Fruit fly (Drosophila melanogaster) whole organism, embryonic: ENCODE measurements around the gene CG6843.

ENCODE experiments used
- Adf1 ChIP-seq: fragments of 200-800 bp; sonication (Bioruptor generic); IDR thresholded peaks from 2 replicates; pipeline ENCODE4 v1.3.6; 2022; ENCODE audit warnings: missing biosample characterization, missing genetic modification characterization
- Bgb ChIP-seq: fragments of 200-800 bp; sonication (Bioruptor generic); IDR thresholded peaks from 2 replicates; pipeline ENCODE4 v1.3.6; 2022; ENCODE audit warnings: missing biosample characterization, missing genetic modification characterization; ENCODE audit not compliant: partially characterized antibody
- CG10366 ChIP-seq: fragments of 200-800 bp; sonication (Bioruptor generic); IDR thresholded peaks from 2 replicates; pipeline ENCODE4 v1.3.6; 2022; ENCODE audit warnings: missing biosample characterization, missing genetic modification characterization
- CG10979 ChIP-seq: fragments of 200-800 bp; sonication (Bioruptor generic); optimal IDR thresholded peaks from 2 replicates; lab custom pipeline; 2018; ENCODE audit warnings: missing biosample characterization, mild to moderate bottlenecking, missing genetic modification characterization, moderate library complexity
- CG14710 ChIP-seq: fragments of 200-800 bp; sonication (Bioruptor generic); optimal IDR thresholded peaks from 3 replicates; lab custom pipeline; 2019; ENCODE audit warnings: missing biosample characterization, mild to moderate bottlenecking, missing genetic modification characterization, moderate library complexity
- CG15073 ChIP-seq: fragments of 200-800 bp; sonication (Bioruptor generic); optimal IDR thresholded peaks from 2 replicates; lab custom pipeline; 2016; ENCODE audit warnings: missing biosample characterization, missing genetic modification characterization
- CG15479 ChIP-seq: fragments of 200-800 bp; sonication (Bioruptor generic); optimal IDR thresholded peaks from 3 replicates; lab custom pipeline; 2019; ENCODE audit warnings: missing biosample characterization, mild to moderate bottlenecking, missing genetic modification characterization, moderate library complexity
- CG15514 ChIP-seq: fragments of 200-800 bp; sonication (Bioruptor generic); optimal IDR thresholded peaks from 3 replicates; lab custom pipeline; 2017; ENCODE audit warnings: missing biosample characterization, missing genetic modification characterization, mild to moderate bottlenecking, moderate library complexity, missing genetic modification reagents
- CG17802 ChIP-seq: fragments of 200-800 bp; sonication (Bioruptor generic); optimal IDR thresholded peaks from 2 replicates; lab custom pipeline; 2018; ENCODE audit warnings: missing biosample characterization, mild to moderate bottlenecking, missing genetic modification characterization, moderate library complexity
- CG17829 ChIP-seq: fragments of 200-800 bp; optimal IDR thresholded peaks from 2 replicates; lab custom pipeline; 2019; ENCODE audit warnings: missing biosample characterization, mild to moderate bottlenecking, missing genetic modification characterization, moderate library complexity
- CG2199 ChIP-seq: fragments of 200-800 bp; sonication (Bioruptor generic); IDR thresholded peaks from 3 replicates; pipeline ENCODE4 v1.3.6; 2022; ENCODE audit warnings: missing biosample characterization, missing genetic modification characterization
- CG31441 ChIP-seq: fragments of 200-800 bp; sonication (Bioruptor generic); IDR thresholded peaks from 2 replicates; pipeline ENCODE4 v1.3.6; 2022; ENCODE audit warnings: missing biosample characterization, missing genetic modification characterization
- CG32767 ChIP-seq: fragments of 200-800 bp; sonication (Bioruptor generic); IDR thresholded peaks from 2 replicates; pipeline ENCODE4 v1.3.6; 2022; ENCODE audit warnings: missing biosample characterization, missing genetic modification characterization
- CG34422 ChIP-seq: fragments of 200-800 bp; sonication (Bioruptor generic); IDR thresholded peaks from 3 replicates; pipeline ENCODE4 v1.3.6; 2022; ENCODE audit warnings: missing biosample characterization, missing genetic modification characterization
- CG3847 ChIP-seq: fragments of 200-800 bp; sonication (Bioruptor generic); IDR thresholded peaks from 2 replicates; pipeline ENCODE4 v1.3.6; 2022; ENCODE audit warnings: missing biosample characterization, missing genetic modification characterization
- CG4617 ChIP-seq: fragments of 200-800 bp; sonication (Bioruptor generic); optimal IDR thresholded peaks from 3 replicates; lab custom pipeline; 2016; ENCODE audit warnings: missing biosample characterization, missing genetic modification characterization, borderline replicate concordance
- CG7372 ChIP-seq: fragments of 200-800 bp; sonication (Bioruptor generic); IDR thresholded peaks from 2 replicates; pipeline ENCODE4 v1.3.6; 2022; ENCODE audit warnings: missing biosample characterization, missing genetic modification characterization
- CHES-1-like ChIP-seq: fragments of 200-800 bp; sonication (Bioruptor generic); optimal IDR thresholded peaks from 2 replicates; lab custom pipeline; 2016; ENCODE audit warnings: missing biosample characterization, missing genetic modification characterization
- CTCF ChIP-seq: fragments of 200-800 bp; sonication (Bioruptor generic); optimal IDR thresholded peaks from 2 replicates; lab custom pipeline; 2017; ENCODE audit warnings: missing biosample characterization, mild to moderate bottlenecking, missing genetic modification characterization, moderate library complexity
- D ChIP-seq, 2 experiments: fragments of 200-800 bp in 1 of 2; fragments of >200 bp in 1 of 2; sonication (Bioruptor generic) in 1 of 2; optimal IDR thresholded peaks; 2 replicates in 1 of 2; 3 replicates in 1 of 2; lab custom pipeline; 2017; ENCODE audit warnings: mild to moderate bottlenecking in 1 of 2, missing biosample characterization in 1 of 2, missing genetic modification characterization in 1 of 2, missing genetic modification reagents in 1 of 2
- Deaf1 ChIP-seq: fragments of 200-800 bp; optimal IDR thresholded peaks from 3 replicates; lab custom pipeline; 2019; ENCODE audit warnings: missing biosample characterization, mild to moderate bottlenecking, missing genetic modification characterization, moderate library complexity
- Doc3 ChIP-seq: fragments of 200-800 bp; sonication (Bioruptor generic); IDR thresholded peaks from 3 replicates; pipeline ENCODE4 v1.3.6; 2022; ENCODE audit warnings: missing biosample characterization, missing genetic modification characterization; ENCODE audit not compliant: partially characterized antibody
- Dref ChIP-seq: fragments of 200-800 bp; sonication (Bioruptor generic); IDR thresholded peaks from 2 replicates; pipeline ENCODE4 v1.3.6; 2022; ENCODE audit warnings: missing biosample characterization, missing genetic modification characterization
- Ets97D ChIP-seq: fragments of 200-800 bp; sonication (Bioruptor generic); optimal IDR thresholded peaks from 3 replicates; lab custom pipeline; 2016; ENCODE audit warnings: missing biosample characterization, missing genetic modification characterization
- HLH54F ChIP-seq: fragments of 200-800 bp; sonication (Bioruptor generic); optimal IDR thresholded peaks from 3 replicates; lab custom pipeline; 2016; ENCODE audit warnings: missing biosample characterization, missing genetic modification characterization
- HmgD ChIP-seq: fragments of 200-800 bp; sonication (Bioruptor generic); optimal IDR thresholded peaks from 3 replicates; lab custom pipeline; 2016; ENCODE audit warnings: missing biosample characterization, missing genetic modification characterization
- Hmr ChIP-seq: fragments of 200-800 bp; sonication (Bioruptor generic); optimal IDR thresholded peaks from 3 replicates; lab custom pipeline; 2017; ENCODE audit warnings: mild to moderate bottlenecking, missing biosample characterization, missing genetic modification reagents, missing genetic modification characterization
- Six4 ChIP-seq: fragments of 200-800 bp; sonication (Bioruptor generic); optimal IDR thresholded peaks from 2 replicates; lab custom pipeline; 2016; ENCODE audit warnings: missing biosample characterization, missing genetic modification characterization
- Sox102F ChIP-seq: fragments of 200-800 bp; sonication (Bioruptor generic); optimal IDR thresholded peaks from 2 replicates; lab custom pipeline; 2018; ENCODE audit warnings: missing biosample characterization, mild to moderate bottlenecking, missing genetic modification characterization, moderate library complexity
- Tbp ChIP-seq: fragments of >200 bp; optimal IDR thresholded peaks from 2 replicates; lab custom pipeline; 2018; ENCODE audit warnings: missing biosample characterization, missing genetic modification characterization
- cad ChIP-seq: fragments of >200 bp; optimal IDR thresholded peaks from 2 replicates; lab custom pipeline; 2017; ENCODE audit warnings: missing biosample characterization, missing genetic modification characterization
- cato ChIP-seq: fragments of 200-800 bp; sonication (Bioruptor generic); optimal IDR thresholded peaks from 2 replicates; lab custom pipeline; 2016; ENCODE audit warnings: missing biosample characterization, missing genetic modification characterization, borderline replicate concordance
- caup ChIP-seq: fragments of 200-800 bp; sonication (Bioruptor generic); optimal IDR thresholded peaks from 3 replicates; lab custom pipeline; 2017; ENCODE audit warnings: missing biosample characterization, mild to moderate bottlenecking, missing genetic modification characterization, moderate library complexity; ENCODE audit not compliant: severe bottlenecking
- cg ChIP-seq: fragments of 200-800 bp; sonication (Bioruptor generic); optimal IDR thresholded peaks from 3 replicates; lab custom pipeline; 2019; ENCODE audit warnings: missing biosample characterization, mild to moderate bottlenecking, missing genetic modification characterization, moderate library complexity
- crol ChIP-seq: fragments of 200-800 bp; sonication (Bioruptor generic); IDR thresholded peaks from 2 replicates; pipeline ENCODE4 v1.3.6; 2022; ENCODE audit warnings: missing biosample characterization, missing genetic modification characterization
- fru ChIP-seq: fragments of >200 bp; optimal IDR thresholded peaks from 2 replicates; lab custom pipeline; 2017
- gro ChIP-seq: fragments of 200-800 bp; sonication (Bioruptor generic); optimal IDR thresholded peaks from 2 replicates; lab custom pipeline; 2016; ENCODE audit warnings: missing biosample characterization, missing genetic modification characterization
- hbn ChIP-seq: fragments of 200-800 bp; sonication (Bioruptor generic); IDR thresholded peaks from 2 replicates; pipeline ENCODE4 v1.3.6; 2022; ENCODE audit warnings: missing biosample characterization, missing genetic modification characterization; ENCODE audit not compliant: partially characterized antibody
- jing ChIP-seq: fragments of 200-800 bp; sonication (Bioruptor generic); optimal IDR thresholded peaks from 2 replicates; lab custom pipeline; 2018; ENCODE audit warnings: missing biosample characterization, mild to moderate bottlenecking, missing genetic modification characterization
- kni ChIP-seq: fragments of 200-800 bp; sonication (Bioruptor generic); optimal IDR thresholded peaks from 3 replicates; lab custom pipeline; 2017; ENCODE audit warnings: mild to moderate bottlenecking, missing biosample characterization, missing genetic modification reagents, missing genetic modification characterization
- knrl ChIP-seq: fragments of 200-800 bp; sonication (Bioruptor generic); IDR thresholded peaks from 3 replicates; pipeline ENCODE4 v1.3.6; 2022; ENCODE audit warnings: missing biosample characterization, missing genetic modification characterization; ENCODE audit not compliant: partially characterized antibody
- mld ChIP-seq: fragments of 200-800 bp; sonication (Bioruptor generic); IDR thresholded peaks from 3 replicates; pipeline ENCODE4 v1.3.6; 2022; ENCODE audit warnings: missing biosample characterization, missing genetic modification characterization; ENCODE audit not compliant: partially characterized antibody
- pnt ChIP-seq: fragments of 200-800 bp; sonication (Bioruptor generic); optimal IDR thresholded peaks from 3 replicates; lab custom pipeline; 2016; ENCODE audit warnings: missing biosample characterization, missing genetic modification characterization
- pros ChIP-seq: fragments of 200-800 bp; sonication (Bioruptor generic); optimal IDR thresholded peaks from 3 replicates; lab custom pipeline; 2019; ENCODE audit warnings: missing biosample characterization, mild to moderate bottlenecking, missing genetic modification characterization, moderate library complexity
- pzg ChIP-seq: fragments of 200-800 bp; sonication (Bioruptor generic); optimal IDR thresholded peaks from 3 replicates; lab custom pipeline; 2018; ENCODE audit warnings: missing biosample characterization, mild to moderate bottlenecking, missing genetic modification characterization, moderate library complexity
- sd ChIP-seq: fragments of 200-800 bp; sonication (Bioruptor generic); optimal IDR thresholded peaks from 3 replicates; lab custom pipeline; 2018; ENCODE audit warnings: missing biosample characterization, mild to moderate bottlenecking, missing genetic modification characterization, moderate library complexity
- seq ChIP-seq: fragments of 200-800 bp; sonication (Bioruptor generic); IDR thresholded peaks from 2 replicates; pipeline ENCODE4 v1.3.6; 2022; ENCODE audit warnings: missing biosample characterization, missing genetic modification characterization
- sim ChIP-seq: fragments of 200-800 bp; sonication (Bioruptor generic); IDR thresholded peaks from 2 replicates; pipeline ENCODE4 v1.3.6; 2022; ENCODE audit warnings: missing biosample characterization, missing genetic modification characterization
- sqz ChIP-seq: fragments of 200-800 bp; sonication (Bioruptor generic); optimal IDR thresholded peaks from 3 replicates; lab custom pipeline; 2018; ENCODE audit warnings: missing biosample characterization, mild to moderate bottlenecking, missing genetic modification characterization
- trem ChIP-seq: fragments of 200-800 bp; optimal IDR thresholded peaks from 3 replicates; lab custom pipeline; 2019; ENCODE audit warnings: missing biosample characterization, mild to moderate bottlenecking, missing genetic modification characterization, moderate library complexity
- wek ChIP-seq: fragments of 200-800 bp; sonication (Bioruptor generic); optimal IDR thresholded peaks from 3 replicates; lab custom pipeline; 2018; ENCODE audit warnings: missing biosample characterization, mild to moderate bottlenecking, missing genetic modification characterization, moderate library complexity
- yki ChIP-seq: fragments of >200 bp; optimal IDR thresholded peaks from 3 replicates; lab custom pipeline; 2018

Gene CG6843

dm6 chr3L:18901411-18901810 lies at the start of gene CG6843, which contains the start of gene arx (continued):
- TF ChIP-seq pzg (GFP tag; lab: Kevin White, UChicago) (peak; percentile 84), hbn (GFP tag; lab: Robert Waterston, UW) (peak; percentile 90), CTCF (GFP tag; lab: Kevin White, UChicago) (peak; percentile 4), CHES-1-like (GFP tag; lab: Kevin White, UChicago) (peak; percentile 40), sim (no peak), CG32767 (GFP tag; lab: Robert Waterston, UW) (no peak), CG7372 (GFP tag; lab: Robert Waterston, UW) (no peak), CG3847 (GFP tag; lab: Robert Waterston, UW) (peak; percentile 52; the same call in 1 of the 2 replicates), mld (peak; percentile 85; the same call in 2 of the 3 replicates), Doc3 (GFP tag; lab: Robert Waterston, UW) (peak; percentile 87), Deaf1 (tag; lab: Kevin White, UChicago) (no peak), CG15514 (peak; percentile 51), yki (lab: Kevin White, UChicago) (no peak), cato (GFP tag; lab: Kevin White, UChicago) (no peak), CG17829 (peak; percentile 23), HLH54F (GFP tag; lab: Kevin White, UChicago) (no peak), CG15479 (no peak), CG10979 (peak; percentile 9), Six4 (GFP tag; lab: Kevin White, UChicago) (no peak), CG14710 (peak; percentile 47), Ets97D (peak; percentile 55), wek (GFP tag; lab: Kevin White, UChicago) (no peak), gro (GFP tag; lab: Kevin White, UChicago) (peak; percentile 61), pnt (no peak), Dref (peak; percentile 86), trem (peak; percentile 70), knrl (peak; percentile 91), CG4617 (peak; percentile 90)

dm6 chr3L:18852223-18852622 lies 49.2 kb upstream of the CG6843 start:
- TF ChIP-seq Bgb (GFP tag; lab: Robert Waterston, UW) (no peak), wek (GFP tag; lab: Kevin White, UChicago) (no peak), cg (peak; percentile 51), CG34422 (GFP tag; lab: Robert Waterston, UW) (no peak), seq (GFP tag; lab: Robert Waterston, UW) (peak; percentile 52; the same call in 1 of the 2 replicates), sqz (GFP tag; lab: Kevin White, UChicago) (peak; percentile 25), crol (GFP tag; lab: Robert Waterston, UW) (peak; percentile 80), D (optimal IDR thresholded peaks at IDR 0.05; lab: Kevin White, UChicago) (no peak), D (GFP tag; optimal IDR thresholded peaks at IDR 0.05; lab: Kevin White, UChicago) (peak; percentile 32), CG10366 (GFP tag; lab: Robert Waterston, UW) (no peak), trem (no peak), sd (no peak), caup (GFP tag; lab: Kevin White, UChicago) (no peak), CG17802 (no peak), CG2199 (GFP tag; lab: Robert Waterston, UW) (0 out of 3 replicates have a peak, but pooled peaks have one; percentile 74), CG31441 (GFP tag; lab: Robert Waterston, UW) (no peak), Hmr (GFP tag; lab: Kevin White, UChicago) (no peak), Adf1 (GFP tag; lab: Robert Waterston, UW) (no peak), Tbp (GFP tag; lab: Kevin White, UChicago) (no peak), fru (lab: Kevin White, UChicago) (no peak), cad (GFP tag; lab: Kevin White, UChicago) (no peak), Dref (no peak), kni (GFP tag; lab: Kevin White, UChicago) (peak; percentile 7), HmgD (no peak), CG15073 (GFP tag; lab: Kevin White, UChicago) (no peak), jing (GFP tag; lab: Kevin White, UChicago) (no peak), Sox102F (no peak), pros (GFP tag; lab: Kevin White, UChicago) (peak; percentile 83)
- TF ChIP-seq, all 482 proteins: peak for 8
